Worm (Caenorhabditis elegans) whole organism, young adult: Measurements from ENCODE around the gene set-21.

Source experiments
- B0019.2 ChIP-seq: fragments of 200-800 bp; sonication (Bioruptor generic); conservative IDR thresholded peaks from 2 replicates; pipeline ENCODE4 v1.3.6; 2022; ENCODE audit warnings: missing genetic modification reagents, missing genetic modification characterization, missing compliant biosample characterization
- B0261.1 ChIP-seq: sonication (generic microtip); optimal IDR thresholded peaks from 2 replicates; lab custom pipeline; 2016; ENCODE audit warnings: mild to moderate bottlenecking, missing genetic modification characterization, moderate library complexity, missing compliant biosample characterization
- C06A6.2 ChIP-seq: fragments of 200-800 bp; sonication (Bioruptor generic); conservative IDR thresholded peaks from 2 replicates; pipeline ENCODE4 v1.3.6; 2022; ENCODE audit warnings: missing genetic modification characterization, missing compliant biosample characterization
- F49E8.2 ChIP-seq: sonication (generic microtip); optimal IDR thresholded peaks from 3 replicates; lab custom pipeline; 2017; ENCODE audit warnings: missing genetic modification characterization, mild to moderate bottlenecking, missing compliant biosample characterization, antibody characterized with exemption, moderate library complexity; ENCODE audit not compliant: insufficient read depth
- F52B5.7 ChIP-seq: sonication (generic microtip); optimal IDR thresholded peaks from 2 replicates; lab custom pipeline; 2016; ENCODE audit warnings: mild to moderate bottlenecking, missing genetic modification characterization, missing compliant biosample characterization
- K11D2.4 ChIP-seq: fragments of 200-800 bp; sonication (Bioruptor generic); IDR thresholded peaks from 2 replicates; pipeline ENCODE4 v1.3.6; 2022; ENCODE audit warnings: missing genetic modification reagents, missing genetic modification characterization, missing compliant biosample characterization
- K12H6.12 ChIP-seq: fragments of 200-800 bp; sonication (Bioruptor generic); optimal IDR thresholded peaks from 2 replicates; lab custom pipeline; 2018; ENCODE audit warnings: mild to moderate bottlenecking, missing genetic modification characterization, missing compliant biosample characterization
- T07F8.4 ChIP-seq: sonication (generic microtip); optimal IDR thresholded peaks from 2 replicates; lab custom pipeline; 2016; ENCODE audit warnings: mild to moderate bottlenecking, missing genetic modification characterization, moderate library complexity, missing compliant biosample characterization
- Y56A3A.18 ChIP-seq: fragments of 200-800 bp; sonication (Bioruptor generic); IDR thresholded peaks from 2 replicates; pipeline ENCODE4 v1.3.6; 2022; ENCODE audit warnings: missing genetic modification reagents, missing genetic modification characterization, missing compliant biosample characterization
- Y79H2A.3 ChIP-seq: fragments of 200-800 bp; sonication (Bioruptor generic); conservative IDR thresholded peaks from 2 replicates; pipeline ENCODE4 v1.3.6; 2022; ENCODE audit warnings: missing genetic modification reagents, missing genetic modification characterization, missing compliant biosample characterization
- Y95B8A.8 ChIP-seq: fragments of 200-800 bp; sonication (Bioruptor generic); IDR thresholded peaks from 2 replicates; pipeline ENCODE4 v1.3.6; 2022; ENCODE audit warnings: missing genetic modification reagents, missing genetic modification characterization, missing compliant biosample characterization
- ZK185.1 ChIP-seq: sonication (generic microtip); optimal IDR thresholded peaks from 2 replicates; lab custom pipeline; 2016; ENCODE audit warnings: mild to moderate bottlenecking, missing genetic modification characterization, missing compliant biosample characterization; ENCODE audit not compliant: poor library complexity, severe bottlenecking
- atf-7 ChIP-seq: sonication (generic microtip); optimal IDR thresholded peaks from 2 replicates; lab custom pipeline; 2017; ENCODE audit warnings: mild to moderate bottlenecking, missing genetic modification characterization, missing compliant biosample characterization
- ceh-27 ChIP-seq: fragments of 200-800 bp; sonication (Bioruptor generic); optimal IDR thresholded peaks from 2 replicates; lab custom pipeline; 2018; ENCODE audit warnings: mild to moderate bottlenecking, missing genetic modification characterization, moderate library complexity, missing compliant biosample characterization
- ceh-40 ChIP-seq: fragments of 200-800 bp; sonication (Bioruptor generic); IDR thresholded peaks from 2 replicates; pipeline ENCODE4 v1.3.6; 2022; ENCODE audit warnings: missing genetic modification characterization, missing compliant biosample characterization
- ceh-58 ChIP-seq: fragments of 200-800 bp; sonication (Bioruptor generic); IDR thresholded peaks from 2 replicates; pipeline ENCODE4 v1.3.6; 2022; ENCODE audit warnings: missing genetic modification characterization, missing compliant biosample characterization
- die-1 ChIP-seq: sonication (generic microtip); optimal IDR thresholded peaks from 2 replicates; lab custom pipeline; 2016; ENCODE audit warnings: missing genotype, mild to moderate bottlenecking, missing genetic modification characterization, missing compliant biosample characterization
- dox-1 ChIP-seq: fragments of 200-800 bp; sonication (Bioruptor generic); IDR thresholded peaks from 2 replicates; pipeline ENCODE4 v1.3.6; 2022; ENCODE audit warnings: missing genetic modification reagents, missing genetic modification characterization, missing compliant biosample characterization
- dpff-1 ChIP-seq: sonication (generic microtip); optimal IDR thresholded peaks from 2 replicates; lab custom pipeline; 2017; ENCODE audit warnings: mild to moderate bottlenecking, missing genetic modification characterization, missing compliant biosample characterization
- dpl-1 ChIP-seq: fragments of 150-350 bp; optimal IDR thresholded peaks from 2 replicates; lab custom pipeline; 2014; ENCODE audit warnings: missing biosample characterization, missing genetic modification reagents, missing genetic modification characterization
- ekl-4 ChIP-seq: fragments of 200-800 bp; sonication (Bioruptor generic); IDR thresholded peaks from 2 replicates; pipeline ENCODE4 v1.3.6; 2022; ENCODE audit warnings: missing genetic modification reagents, missing genetic modification characterization, missing compliant biosample characterization
- ets-4 ChIP-seq: fragments of 200-800 bp; sonication (Bioruptor generic); optimal IDR thresholded peaks from 2 replicates; lab custom pipeline; 2018; ENCODE audit warnings: mild to moderate bottlenecking, missing genetic modification characterization, missing compliant biosample characterization
- gei-17 ChIP-seq: fragments of 200-800 bp; sonication (Bioruptor generic); optimal IDR thresholded peaks from 2 replicates; lab custom pipeline; 2018; ENCODE audit warnings: mild to moderate bottlenecking, missing genetic modification characterization, missing compliant biosample characterization
- hlh-26 ChIP-seq: fragments of 200-800 bp; sonication (Bioruptor generic); conservative IDR thresholded peaks from 2 replicates; pipeline ENCODE4 v1.3.6; 2022; ENCODE audit warnings: missing genetic modification reagents, missing genetic modification characterization, missing compliant biosample characterization
- lag-1 ChIP-seq: fragments of 200-800 bp; sonication (Bioruptor generic); IDR thresholded peaks from 2 replicates; pipeline ENCODE4 v1.3.6; 2022; ENCODE audit warnings: missing genetic modification reagents, missing genetic modification characterization, missing compliant biosample characterization
- let-607 ChIP-seq, 2 experiments: fragments of 200-800 bp in 1 of 2; sonication (Bioruptor generic) in 1 of 2; sonication (generic microtip) in 1 of 2; optimal IDR thresholded peaks; 2 replicates each; lab custom pipeline; 2016 to 2018; ENCODE audit warnings: mild to moderate bottlenecking in 2 of 2, missing compliant biosample characterization in 2 of 2, missing genetic modification characterization in 2 of 2, moderate library complexity in 2 of 2, missing genotype in 1 of 2
- lin-35 ChIP-seq, 3 experiments: fragments of 150-350 bp in 2 of 3; sonication (generic microtip) in 1 of 3; optimal IDR thresholded peaks; 2 replicates each; lab custom pipeline; 2014 to 2018; ENCODE audit warnings: missing biosample characterization in 3 of 3, missing genetic modification characterization in 3 of 3, missing genetic modification reagents in 3 of 3
- lin-54 ChIP-seq: fragments of 200-800 bp; sonication (Bioruptor generic); optimal IDR thresholded peaks from 2 replicates; lab custom pipeline; 2018; ENCODE audit warnings: mild to moderate bottlenecking, missing genetic modification characterization, missing compliant biosample characterization
- lsy-27 ChIP-seq: sonication (generic microtip); optimal IDR thresholded peaks from 2 replicates; lab custom pipeline; 2017; ENCODE audit warnings: missing genetic modification characterization, mild to moderate bottlenecking, missing compliant biosample characterization, antibody characterized with exemption, missing genotype, borderline replicate concordance; ENCODE audit not compliant: insufficient read depth
- mcd-1 ChIP-seq: fragments of 200-800 bp; sonication (Bioruptor generic); IDR thresholded peaks from 2 replicates; pipeline ENCODE4 v1.3.6; 2022; ENCODE audit warnings: missing genetic modification reagents, missing genetic modification characterization, missing compliant biosample characterization
- mes-4 ChIP-seq: sonication (generic microtip); optimal IDR thresholded peaks from 2 replicates; lab custom pipeline; 2016; ENCODE audit warnings: missing genotype, missing genetic modification characterization, missing compliant biosample characterization
- mxl-1 ChIP-seq: sonication (generic microtip); optimal IDR thresholded peaks from 2 replicates; lab custom pipeline; 2016; ENCODE audit warnings: missing genetic modification characterization, missing compliant biosample characterization
- nfya-1 ChIP-seq: sonication (generic microtip); optimal IDR thresholded peaks from 2 replicates; lab custom pipeline; 2017; ENCODE audit warnings: antibody characterized with exemption, missing compliant biosample characterization, missing genetic modification characterization, borderline replicate concordance; ENCODE audit not compliant: insufficient read depth
- nhr-120 ChIP-seq: fragments of 200-800 bp; sonication (Bioruptor generic); IDR thresholded peaks from 2 replicates; pipeline ENCODE4 v1.3.6; 2022; ENCODE audit warnings: missing genetic modification characterization, missing compliant biosample characterization
- nhr-179 ChIP-seq: sonication (generic microtip); optimal IDR thresholded peaks from 2 replicates; lab custom pipeline; 2016; ENCODE audit warnings: mild to moderate bottlenecking, missing genetic modification characterization, missing compliant biosample characterization
- nhr-90 ChIP-seq: sonication (generic microtip); optimal IDR thresholded peaks from 2 replicates; lab custom pipeline; 2016; ENCODE audit warnings: missing genotype, mild to moderate bottlenecking, missing genetic modification characterization, missing compliant biosample characterization
- pbrm-1 ChIP-seq: fragments of 200-800 bp; sonication (Bioruptor generic); IDR thresholded peaks from 2 replicates; pipeline ENCODE4 v1.3.6; 2022; ENCODE audit warnings: missing genetic modification reagents, missing genetic modification characterization, missing compliant biosample characterization
- rcor-1 ChIP-seq: fragments of 200-800 bp; sonication (Bioruptor generic); IDR thresholded peaks from 2 replicates; pipeline ENCODE4 v1.3.6; 2022; ENCODE audit warnings: missing genetic modification reagents, missing genetic modification characterization, missing compliant biosample characterization
- sdz-38 ChIP-seq: sonication (generic microtip); optimal IDR thresholded peaks from 2 replicates; lab custom pipeline; 2016; ENCODE audit warnings: missing genotype, missing genetic modification characterization, missing compliant biosample characterization
- sea-2 ChIP-seq: fragments of 200-800 bp; sonication (Bioruptor generic); IDR thresholded peaks from 2 replicates; pipeline ENCODE4 v1.3.6; 2022; ENCODE audit warnings: missing genetic modification characterization, missing compliant biosample characterization
- snpc-1.3 ChIP-seq: sonication (generic microtip); optimal IDR thresholded peaks from 2 replicates; lab custom pipeline; 2017; ENCODE audit warnings: missing genetic modification characterization, mild to moderate bottlenecking, missing compliant biosample characterization, antibody characterized with exemption, moderate library complexity, missing genotype, missing genetic modification reagents; ENCODE audit not compliant: insufficient read depth
- snpc-4 ChIP-seq, 5 experiments: fragments of 150-350 bp in 1 of 5; sonication (generic microtip) in 4 of 5; optimal IDR thresholded peaks; 2 replicates each; lab custom pipeline; 2014 to 2018; ENCODE audit warnings: missing genetic modification characterization in 5 of 5, missing biosample characterization in 3 of 5, antibody characterized with exemption in 2 of 5, mild to moderate bottlenecking in 2 of 5, missing compliant biosample characterization in 2 of 5, missing genotype in 2 of 5, moderate library complexity in 2 of 5, missing genetic modification reagents in 1 of 5
- xnd-1 ChIP-seq: sonication (generic microtip); optimal IDR thresholded peaks from 2 replicates; lab custom pipeline; 2016; ENCODE audit warnings: missing genotype, missing genetic modification reagents, missing genetic modification characterization, missing compliant biosample characterization
- zim-3 ChIP-seq: sonication (generic microtip); optimal IDR thresholded peaks from 2 replicates; lab custom pipeline; 2017; ENCODE audit warnings: mild to moderate bottlenecking, missing genetic modification characterization, moderate library complexity, missing compliant biosample characterization
- ztf-18 ChIP-seq: sonication (generic microtip); optimal IDR thresholded peaks from 2 replicates; lab custom pipeline; 2016; ENCODE audit warnings: missing genotype, mild to moderate bottlenecking, missing genetic modification characterization, missing compliant biosample characterization
- ztf-25 ChIP-seq: fragments of 200-800 bp; sonication (Bioruptor generic); IDR thresholded peaks from 2 replicates; pipeline ENCODE4 v1.3.6; 2022; ENCODE audit warnings: missing genetic modification reagents, missing genetic modification characterization, missing compliant biosample characterization
- ztf-28 ChIP-seq: fragments of 200-800 bp; sonication (Bioruptor generic); IDR thresholded peaks from 2 replicates; pipeline ENCODE4 v1.3.6; 2022; ENCODE audit warnings: missing genetic modification reagents, missing genetic modification characterization, missing compliant biosample characterization

The set-21 gene

DNA sequence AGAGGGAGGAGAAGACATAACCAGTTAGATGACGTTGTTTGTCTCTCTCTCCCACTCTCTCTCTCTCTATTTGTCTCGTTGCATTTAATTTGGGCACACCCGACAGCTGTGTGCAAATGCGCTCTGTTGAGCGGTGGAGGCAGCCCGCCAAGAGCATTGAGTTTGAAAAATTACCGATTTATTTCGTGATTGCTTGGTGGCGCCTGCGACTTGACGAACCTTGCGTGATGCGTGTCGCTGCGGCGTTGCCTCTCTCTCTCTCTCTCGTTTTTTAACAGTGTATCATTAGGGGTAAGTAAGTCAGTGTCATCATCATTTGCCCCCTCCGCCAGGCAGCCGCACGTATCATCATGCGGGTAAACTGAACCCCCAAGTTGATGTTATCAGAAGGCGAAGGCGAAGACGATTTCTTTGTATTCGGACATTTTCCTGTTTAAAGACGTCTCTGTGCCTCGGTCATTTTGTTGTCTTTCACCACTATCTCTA, 15.5 kb downstream of the set-21 start (continued):
- TF ChIP-seq lsy-27 (no peak), K12H6.12 (tag; lab: Kevin White, UChicago) (peak; percentile 62), ztf-18 (tag; lab: Kevin White, UChicago) (peak; percentile 23), nhr-90 (no peak), nfya-1 (tag; lab: Kevin White, UChicago) (no peak), die-1 (tag; lab: Kevin White, UChicago) (no peak), C06A6.2 (GFP tag; lab: Robert Waterston, UW) (no peak), lin-54 (GFP tag; lab: Kevin White, UChicago) (peak; percentile 29), ceh-40 (GFP tag; lab: Robert Waterston, UW) (no peak), ceh-27 (GFP tag; lab: Kevin White, UChicago) (no peak), rcor-1 (GFP tag; lab: Robert Waterston, UW) (peak; percentile 36; the same call in 1 of the 2 replicates), hlh-26 (GFP tag; lab: Robert Waterston, UW) (no peak), xnd-1 (tag; lab: Kevin White, UChicago) (no peak), K11D2.4 (GFP tag; lab: Robert Waterston, UW) (peak; percentile 33; the same call in 1 of the 2 replicates), lin-35 (GFP tag; optimal IDR thresholded peaks at IDR 0.05; lab: Kevin White, UChicago) (peak in 1 of 3 experiments; percentile 37), let-607 (tag; optimal IDR thresholded peaks at IDR 0.05; lab: Kevin White, UChicago) (peak in 1 of 2 experiments; percentile 20), zim-3 (no peak), ztf-25 (GFP tag; lab: Robert Waterston, UW) (no peak), snpc-1.3 (no peak), F49E8.2 (no peak), ekl-4 (GFP tag; lab: Robert Waterston, UW) (no peak), Y95B8A.8 (GFP tag; lab: Robert Waterston, UW) (no peak), T07F8.4 (tag; lab: Kevin White, UChicago) (no peak), mcd-1 (GFP tag; lab: Robert Waterston, UW) (peak; percentile 87), B0019.2 (GFP tag; lab: Robert Waterston, UW) (no peak), F52B5.7 (tag; lab: Kevin White, UChicago) (no peak), ZK185.1 (tag; lab: Kevin White, UChicago) (no peak), mes-4 (no peak), pbrm-1 (GFP tag; lab: Robert Waterston, UW) (0 out of 2 replicates have a peak, but pooled peaks have one; percentile 41), dpff-1 (tag; lab: Kevin White, UChicago) (no peak), sea-2 (GFP tag; lab: Robert Waterston, UW) (no peak), mxl-1 (tag; lab: Kevin White, UChicago) (no peak), nhr-179 (tag; lab: Kevin White, UChicago) (no peak), ceh-58 (GFP tag; lab: Robert Waterston, UW) (no peak), ets-4 (GFP tag; lab: Kevin White, UChicago) (peak; percentile 38), ztf-28 (GFP tag; lab: Robert Waterston, UW) (no peak), B0261.1 (tag; lab: Kevin White, UChicago) (no peak), Y56A3A.18 (0 out of 2 replicates have a peak, but pooled peaks have one; percentile 15), dox-1 (GFP tag; lab: Robert Waterston, UW) (peak; percentile 57; the same call in 1 of the 2 replicates), atf-7 (tag; lab: Kevin White, UChicago) (peak; percentile 53), gei-17 (GFP tag; lab: Kevin White, UChicago) (no peak), sdz-38 (no peak), lag-1 (GFP tag; lab: Robert Waterston, UW) (no peak), Y79H2A.3 (GFP tag; lab: Robert Waterston, UW) (no peak), dpl-1 (no peak), snpc-4 (GFP tag; optimal IDR thresholded peaks at IDR 0.05; lab: Kevin White, UChicago) (no peak), snpc-4 (tag; optimal IDR thresholded peaks at IDR 0.05; lab: Kevin White, UChicago) (peak in 2 of 4 experiments; percentile 3 to 55), nhr-120 (GFP tag; lab: Robert Waterston, UW) (no peak)
